Fruit fly (Drosophila melanogaster) whole organism, embryonic: ENCODE results near the gene Pisd.
A peak's percentile ranks its signal among the peaks of the same experiment; 100 is the strongest.

Source experiments
- Antp ChIP-seq: fragments of 200-800 bp; sonication (Bioruptor generic); optimal IDR thresholded peaks from 3 replicates; lab custom pipeline; 2016; ENCODE audit warnings: missing biosample characterization, missing genetic modification characterization
- Asciz ChIP-seq: fragments of 200-800 bp; sonication (Bioruptor generic); optimal IDR thresholded peaks from 2 replicates; lab custom pipeline; 2017; ENCODE audit warnings: missing biosample characterization, mild to moderate bottlenecking, missing genetic modification characterization, missing genetic modification reagents
- Atf3 ChIP-seq: fragments of 200-800 bp; sonication (Bioruptor generic); optimal IDR thresholded peaks from 3 replicates; lab custom pipeline; 2016; ENCODE audit warnings: missing biosample characterization, missing genetic modification characterization
- BEAF-32 ChIP-seq: fragments of 200-800 bp; sonication (Bioruptor generic); optimal IDR thresholded peaks from 3 replicates; lab custom pipeline; 2017; ENCODE audit warnings: missing biosample characterization, missing genetic modification characterization, mild to moderate bottlenecking, moderate library complexity, missing genetic modification reagents
- C15 ChIP-seq: fragments of 200-800 bp; sonication (Bioruptor generic); IDR thresholded peaks from 3 replicates; pipeline ENCODE4 v1.3.6; 2022; ENCODE audit warnings: missing biosample characterization, missing genetic modification characterization
- CG11560 ChIP-seq: fragments of 200-800 bp; sonication (Bioruptor generic); IDR thresholded peaks from 3 replicates; pipeline ENCODE4 v1.3.6; 2022; ENCODE audit warnings: missing biosample characterization, missing genetic modification characterization
- CG11695 ChIP-seq: fragments of 200-800 bp; sonication (Bioruptor generic); IDR thresholded peaks from 3 replicates; pipeline ENCODE4 v1.3.6; 2022; ENCODE audit warnings: missing biosample characterization, missing genetic modification characterization
- CG15514 ChIP-seq: fragments of 200-800 bp; sonication (Bioruptor generic); optimal IDR thresholded peaks from 3 replicates; lab custom pipeline; 2017; ENCODE audit warnings: missing biosample characterization, missing genetic modification characterization, mild to moderate bottlenecking, moderate library complexity, missing genetic modification reagents
- CG17568 ChIP-seq: fragments of 200-800 bp; sonication (Bioruptor generic); optimal IDR thresholded peaks from 2 replicates; lab custom pipeline; 2018; ENCODE audit warnings: missing biosample characterization, mild to moderate bottlenecking, missing genetic modification characterization, moderate library complexity
- CG2712 ChIP-seq: fragments of 200-800 bp; optimal IDR thresholded peaks from 3 replicates; lab custom pipeline; 2019; ENCODE audit warnings: missing biosample characterization, mild to moderate bottlenecking, missing genetic modification characterization, moderate library complexity
- CG3407 ChIP-seq: fragments of 200-800 bp; sonication (Bioruptor generic); optimal IDR thresholded peaks from 2 replicates; lab custom pipeline; 2018; ENCODE audit warnings: missing biosample characterization, mild to moderate bottlenecking, missing genetic modification characterization
- CG34224 ChIP-seq: fragments of 200-800 bp; sonication (Bioruptor generic); IDR thresholded peaks from 3 replicates; pipeline ENCODE4 v1.3.6; 2022; ENCODE audit warnings: missing biosample characterization, missing genetic modification characterization; ENCODE audit not compliant: partially characterized antibody
- CG3995 ChIP-seq: fragments of 200-800 bp; sonication (Bioruptor generic); optimal IDR thresholded peaks from 3 replicates; lab custom pipeline; 2016; ENCODE audit warnings: missing biosample characterization, missing genetic modification characterization
- CG5953 ChIP-seq: fragments of 200-800 bp; sonication (Bioruptor generic); IDR thresholded peaks from 2 replicates; pipeline ENCODE4 v1.3.6; 2022; ENCODE audit warnings: missing biosample characterization, missing genetic modification characterization
- CG6272 ChIP-seq: fragments of 200-800 bp; sonication (Bioruptor generic); IDR thresholded peaks from 2 replicates; pipeline ENCODE4 v1.3.6; 2022; ENCODE audit warnings: missing biosample characterization, missing genetic modification characterization
- CG7839 ChIP-seq: fragments of 200-800 bp; sonication (Bioruptor generic); optimal IDR thresholded peaks from 3 replicates; lab custom pipeline; 2018; ENCODE audit warnings: missing biosample characterization, mild to moderate bottlenecking, missing genetic modification characterization, moderate library complexity
- CG8359 ChIP-seq: fragments of 200-800 bp; sonication (Bioruptor generic); optimal IDR thresholded peaks from 2 replicates; lab custom pipeline; 2017; ENCODE audit warnings: missing biosample characterization, mild to moderate bottlenecking, missing genetic modification characterization, borderline replicate concordance
- CG8924 ChIP-seq: fragments of 200-800 bp; optimal IDR thresholded peaks from 3 replicates; lab custom pipeline; 2019; ENCODE audit warnings: missing biosample characterization, mild to moderate bottlenecking, missing genetic modification characterization, moderate library complexity
- CkIIα-i1 ChIP-seq: fragments of 200-800 bp; sonication (Bioruptor generic); IDR thresholded peaks from 2 replicates; pipeline ENCODE4 v1.3.6; 2022; ENCODE audit warnings: missing biosample characterization, missing genetic modification characterization
- Dbx ChIP-seq: fragments of 200-800 bp; sonication (Bioruptor generic); IDR thresholded peaks from 3 replicates; pipeline ENCODE4 v1.3.6; 2022; ENCODE audit warnings: missing biosample characterization, missing genetic modification characterization
- Dp ChIP-seq: fragments of 200-800 bp; sonication (Bioruptor generic); optimal IDR thresholded peaks from 2 replicates; lab custom pipeline; 2018; ENCODE audit warnings: missing biosample characterization, mild to moderate bottlenecking, missing genetic modification characterization, moderate library complexity
- Dref ChIP-seq: fragments of 200-800 bp; sonication (Bioruptor generic); IDR thresholded peaks from 2 replicates; pipeline ENCODE4 v1.3.6; 2022; ENCODE audit warnings: missing biosample characterization, missing genetic modification characterization
- Drgx ChIP-seq: fragments of 200-800 bp; sonication (Bioruptor generic); IDR thresholded peaks from 2 replicates; pipeline ENCODE4 v1.3.6; 2022; ENCODE audit warnings: missing biosample characterization, missing genetic modification characterization
- E2f2 ChIP-seq: fragments of 200-800 bp; sonication (Bioruptor generic); IDR thresholded peaks from 2 replicates; pipeline ENCODE4 v1.3.6; 2022; ENCODE audit warnings: missing biosample characterization, missing genetic modification characterization
- Hmr ChIP-seq: fragments of 200-800 bp; sonication (Bioruptor generic); optimal IDR thresholded peaks from 3 replicates; lab custom pipeline; 2017; ENCODE audit warnings: mild to moderate bottlenecking, missing biosample characterization, missing genetic modification reagents, missing genetic modification characterization
- Hr51 ChIP-seq, 2 experiments: fragments of 200-800 bp; sonication (Bioruptor generic); optimal IDR thresholded peaks; 2 replicates in 1 of 2; 3 replicates in 1 of 2; lab custom pipeline; 2016 to 2018; ENCODE audit warnings: missing biosample characterization in 2 of 2, missing genetic modification characterization in 2 of 2, mild to moderate bottlenecking in 1 of 2, moderate library complexity in 1 of 2
- Lim3 ChIP-seq: fragments of 200-800 bp; sonication (Bioruptor generic); IDR thresholded peaks from 2 replicates; pipeline ENCODE4 v1.3.6; 2022; ENCODE audit warnings: missing biosample characterization, missing genetic modification characterization
- MTF-1 ChIP-seq: fragments of 200-800 bp; sonication (Bioruptor generic); optimal IDR thresholded peaks from 2 replicates; lab custom pipeline; 2018; ENCODE audit warnings: missing biosample characterization, mild to moderate bottlenecking, missing genetic modification characterization, borderline replicate concordance
- Mes4 ChIP-seq: fragments of 200-800 bp; sonication (Bioruptor generic); optimal IDR thresholded peaks from 2 replicates; lab custom pipeline; 2016; ENCODE audit warnings: missing biosample characterization, missing genetic modification characterization
- Mrtf ChIP-seq: fragments of 200-800 bp; sonication (Bioruptor generic); IDR thresholded peaks from 3 replicates; pipeline ENCODE4 v1.3.6; 2022; ENCODE audit warnings: missing biosample characterization, missing genetic modification characterization
- Nf-YC ChIP-seq: fragments of 200-800 bp; optimal IDR thresholded peaks from 3 replicates; lab custom pipeline; 2019; ENCODE audit warnings: missing biosample characterization, mild to moderate bottlenecking, missing genetic modification characterization, moderate library complexity
- Pdp1 ChIP-seq, 2 experiments: fragments of 200-800 bp; sonication (Bioruptor generic); optimal IDR thresholded peaks; 3 replicates each; lab custom pipeline; 2016; ENCODE audit warnings: missing biosample characterization in 2 of 2, missing genetic modification characterization in 2 of 2, mild to moderate bottlenecking in 1 of 2, moderate library complexity in 1 of 2
- Rfx ChIP-seq: fragments of 200-800 bp; sonication (Bioruptor generic); IDR thresholded peaks from 2 replicates; pipeline ENCODE4 v1.3.6; 2022; ENCODE audit warnings: missing biosample characterization, missing genetic modification characterization
- Scr ChIP-seq: fragments of 200-800 bp; sonication (Bioruptor generic); IDR thresholded peaks from 2 replicates; pipeline ENCODE4 v1.3.6; 2022; ENCODE audit warnings: missing biosample characterization, missing genetic modification characterization; ENCODE audit not compliant: partially characterized antibody
- Sox102F ChIP-seq: fragments of 200-800 bp; sonication (Bioruptor generic); optimal IDR thresholded peaks from 2 replicates; lab custom pipeline; 2018; ENCODE audit warnings: missing biosample characterization, mild to moderate bottlenecking, missing genetic modification characterization, moderate library complexity
- Xbp1 ChIP-seq: fragments of 200-800 bp; sonication (Bioruptor generic); optimal IDR thresholded peaks from 3 replicates; lab custom pipeline; 2016; ENCODE audit warnings: missing biosample characterization, mild to moderate bottlenecking, missing genetic modification characterization
- YL-1 ChIP-seq: fragments of 200-800 bp; sonication (Bioruptor generic); optimal IDR thresholded peaks from 3 replicates; lab custom pipeline; 2017; ENCODE audit warnings: missing biosample characterization, mild to moderate bottlenecking, missing genetic modification characterization
- abd-A ChIP-seq: fragments of 200-800 bp; sonication (Bioruptor generic); optimal IDR thresholded peaks from 3 replicates; lab custom pipeline; 2019; ENCODE audit warnings: missing biosample characterization, mild to moderate bottlenecking, missing genetic modification characterization, moderate library complexity
- cad ChIP-seq: fragments of >200 bp; optimal IDR thresholded peaks from 2 replicates; lab custom pipeline; 2017; ENCODE audit warnings: missing biosample characterization, missing genetic modification characterization
- chinmo ChIP-seq: fragments of 200-800 bp; sonication (Bioruptor generic); IDR thresholded peaks from 4 replicates; pipeline ENCODE4 v1.3.6; 2022; ENCODE audit warnings: missing biosample characterization, missing genetic modification characterization; ENCODE audit not compliant: partially characterized antibody
- ewg ChIP-seq: fragments of 200-800 bp; sonication (Bioruptor generic); optimal IDR thresholded peaks from 3 replicates; lab custom pipeline; 2017; ENCODE audit warnings: mild to moderate bottlenecking, missing biosample characterization, missing genetic modification reagents, missing genetic modification characterization
- ftz-f1 ChIP-seq: fragments of 200-800 bp; sonication (Bioruptor generic); optimal IDR thresholded peaks from 2 replicates; lab custom pipeline; 2016; ENCODE audit warnings: missing biosample characterization, missing genetic modification characterization
- grau ChIP-seq: fragments of 200-800 bp; optimal IDR thresholded peaks from 3 replicates; lab custom pipeline; 2019; ENCODE audit warnings: missing biosample characterization, mild to moderate bottlenecking, missing genetic modification characterization, moderate library complexity
- kay ChIP-seq: fragments of 200-800 bp; sonication (Bioruptor generic); optimal IDR thresholded peaks from 2 replicates; lab custom pipeline; 2016; ENCODE audit warnings: missing biosample characterization, missing genetic modification characterization
- lbe ChIP-seq: fragments of 200-800 bp; sonication (Bioruptor generic); optimal IDR thresholded peaks from 2 replicates; lab custom pipeline; 2016; ENCODE audit warnings: missing biosample characterization, mild to moderate bottlenecking, missing genetic modification characterization
- lola ChIP-seq, 3 experiments: fragments of >200 bp in 2 of 3; fragments of 200-800 bp in 1 of 3; sonication (Bioruptor generic) in 1 of 3; optimal IDR thresholded peaks; 2 replicates each; lab custom pipeline; 2017 to 2019; ENCODE audit warnings: missing biosample characterization in 3 of 3, missing genetic modification characterization in 3 of 3, mild to moderate bottlenecking in 1 of 3, moderate library complexity in 1 of 3
- pfk ChIP-seq: fragments of 200-800 bp; sonication (Bioruptor generic); optimal IDR thresholded peaks from 2 replicates; lab custom pipeline; 2018; ENCODE audit warnings: missing biosample characterization, mild to moderate bottlenecking, missing genetic modification characterization, moderate library complexity
- repo ChIP-seq: fragments of 200-800 bp; sonication (Bioruptor generic); optimal IDR thresholded peaks from 2 replicates; lab custom pipeline; 2016; ENCODE audit warnings: missing biosample characterization, missing genetic modification characterization
- sim ChIP-seq: fragments of 200-800 bp; sonication (Bioruptor generic); IDR thresholded peaks from 2 replicates; pipeline ENCODE4 v1.3.6; 2022; ENCODE audit warnings: missing biosample characterization, missing genetic modification characterization
- sr ChIP-seq: fragments of 200-800 bp; sonication (Bioruptor generic); IDR thresholded peaks from 3 replicates; pipeline ENCODE4 v1.3.6; 2022; ENCODE audit warnings: missing biosample characterization, missing genetic modification characterization
- zfh2 ChIP-seq: fragments of 200-800 bp; sonication (Bioruptor generic); optimal IDR thresholded peaks from 2 replicates; lab custom pipeline; 2016; ENCODE audit warnings: missing biosample characterization, missing genetic modification characterization

Pisd gene

DNA sequence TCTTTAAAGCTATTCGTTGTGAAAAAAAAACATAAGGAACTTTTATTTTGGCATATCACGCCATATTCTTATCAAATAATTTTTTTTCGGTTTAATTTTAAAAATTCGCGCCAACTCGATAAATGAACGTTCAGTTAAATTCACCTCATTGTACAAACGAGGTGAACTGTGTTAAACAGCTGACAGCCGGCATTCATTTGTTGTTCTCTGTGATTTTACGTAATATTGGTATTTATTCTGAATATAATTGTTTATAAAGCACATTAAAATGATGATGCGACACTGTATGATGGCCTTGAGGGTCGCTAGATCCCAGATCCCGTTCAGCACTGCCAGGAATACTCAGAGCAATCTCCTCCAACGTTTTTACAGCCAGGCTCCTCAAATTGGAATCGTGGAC is 3.6 kb downstream of the Pisd start, which contains the start of gene CG6000 (continued):
- no peak for TF ChIP-seq Atf3
- TF ChIP-seq Pdp1 (GFP tag; optimal IDR thresholded peaks at IDR 0.05; lab: Kevin White, UChicago): peak in 1 of 2 experiments; percentile 97
- TF ChIP-seq lola (GFP tag; optimal IDR thresholded peaks at IDR 0.05; lab: Kevin White, UChicago): no peak
- no peak for TF ChIP-seq kay (GFP tag; lab: Kevin White, UChicago)
- TF ChIP-seq E2f2 (GFP tag; lab: Robert Waterston, UW): peak; percentile 90
- TF ChIP-seq MTF-1 (GFP tag; lab: Kevin White, UChicago): no peak
- TF ChIP-seq Drgx (GFP tag; lab: Robert Waterston, UW): no peak
- TF ChIP-seq Hmr: no peak
- TF ChIP-seq CG7839 (tag; lab: Kevin White, UChicago): no peak
- peak; percentile 60 for TF ChIP-seq CG3995 (GFP tag; lab: Kevin White, UChicago)
- peak; percentile 29; the same call in 1 of the 2 replicates for TF ChIP-seq Scr (GFP tag; lab: Robert Waterston, UW)
- peak; percentile 38; the same call in 1 of the 2 replicates for TF ChIP-seq Dref (GFP tag; lab: Robert Waterston, UW)
- no peak for TF ChIP-seq abd-A (tag; lab: Kevin White, UChicago)
- no peak for TF ChIP-seq Asciz (GFP tag; lab: Kevin White, UChicago)
- TF ChIP-seq CG11560: peak; percentile 39; the same call in 1 of the 3 replicates
- peak; percentile 5 for TF ChIP-seq CG8924 (tag; lab: Kevin White, UChicago)
- peak; percentile 44 for TF ChIP-seq CG15514 (GFP tag; lab: Kevin White, UChicago)
- no peak for TF ChIP-seq Rfx (GFP tag; lab: Robert Waterston, UW)
- no peak for TF ChIP-seq Antp (GFP tag; lab: Kevin White, UChicago)
- TF ChIP-seq CG2712 (tag; lab: Kevin White, UChicago): no peak
- no peak for TF ChIP-seq zfh2 (GFP tag; lab: Kevin White, UChicago)
- TF ChIP-seq Dp (GFP tag; lab: Kevin White, UChicago): peak; percentile 88
- TF ChIP-seq Dbx: no peak
- no peak for TF ChIP-seq ewg (GFP tag; lab: Kevin White, UChicago)
- TF ChIP-seq CG6272 (GFP tag; lab: Robert Waterston, UW): no peak
- TF ChIP-seq YL-1 (GFP tag; lab: Kevin White, UChicago): no peak
- no peak for TF ChIP-seq sr (GFP tag; lab: Robert Waterston, UW)
- no peak for TF ChIP-seq Mrtf (GFP tag; lab: Robert Waterston, UW)
- no peak for TF ChIP-seq CkIIα-i1
- TF ChIP-seq sim: no peak
- TF ChIP-seq chinmo (GFP tag; lab: Robert Waterston, UW): no peak
- TF ChIP-seq repo: no peak
- TF ChIP-seq BEAF-32 (GFP tag; lab: Kevin White, UChicago): peak; percentile 9
- TF ChIP-seq Mes4 (GFP tag; lab: Kevin White, UChicago): no peak
- TF ChIP-seq CG5953: no peak
- no peak for TF ChIP-seq Hr51 (GFP tag; optimal IDR thresholded peaks at IDR 0.05; lab: Kevin White, UChicago)
- no peak for TF ChIP-seq cad (GFP tag; lab: Kevin White, UChicago)
- no peak for TF ChIP-seq C15
- TF ChIP-seq CG11695 (GFP tag; lab: Robert Waterston, UW): no peak
- no peak for TF ChIP-seq Xbp1 (GFP tag; lab: Kevin White, UChicago)
- TF ChIP-seq Lim3: no peak
- peak; percentile 10 for TF ChIP-seq lbe (GFP tag; lab: Kevin White, UChicago)
- no peak for TF ChIP-seq CG8359 (GFP tag; lab: Kevin White, UChicago)
- no peak for TF ChIP-seq CG17568 (GFP tag; lab: Kevin White, UChicago)
- TF ChIP-seq Sox102F (GFP tag; lab: Kevin White, UChicago): no peak
- TF ChIP-seq CG3407 (GFP tag; lab: Kevin White, UChicago): no peak
- TF ChIP-seq Nf-YC (tag; lab: Kevin White, UChicago): no peak
- no peak for TF ChIP-seq grau (tag; lab: Kevin White, UChicago)
- TF ChIP-seq CG34224 (GFP tag; lab: Robert Waterston, UW): no peak
- TF ChIP-seq pfk (GFP tag; lab: Kevin White, UChicago): no peak
- no peak for TF ChIP-seq ftz-f1 (GFP tag; lab: Kevin White, UChicago)
